Worm (Caenorhabditis elegans) whole organism, young adult: ENCODE measurements around the gene B0273.115.

Experiments used
- F33H1.4 ChIP-seq: fragments of 200-800 bp; sonication (Bioruptor generic); IDR thresholded peaks from 2 replicates; pipeline ENCODE4 v1.3.6; 2022; ENCODE audit warnings: missing genetic modification reagents, missing genetic modification characterization, missing compliant biosample characterization
- F37B4.10 ChIP-seq: fragments of 200-800 bp; sonication (Bioruptor generic); IDR thresholded peaks from 2 replicates; pipeline ENCODE4 v1.3.6; 2022; ENCODE audit warnings: missing genetic modification characterization, missing compliant biosample characterization
- akir-1 ChIP-seq: fragments of 200-800 bp; sonication (Bioruptor generic); optimal IDR thresholded peaks from 2 replicates; lab custom pipeline; 2018; ENCODE audit warnings: mild to moderate bottlenecking, missing genetic modification characterization, moderate library complexity, missing compliant biosample characterization
- ama-1 ChIP-seq, 3 experiments: fragments of 150-350 bp in 1 of 3; sonication (generic microtip) in 2 of 3; optimal IDR thresholded peaks; 2 replicates each; lab custom pipeline; 2014 to 2018; ENCODE audit warnings: missing biosample characterization in 2 of 3, missing genetic modification characterization in 2 of 3, missing genetic modification reagents in 2 of 3
- bed-2 ChIP-seq: fragments of 200-800 bp; sonication (Bioruptor generic); IDR thresholded peaks from 2 replicates; pipeline ENCODE4 v1.3.6; 2022; ENCODE audit warnings: missing genetic modification reagents, missing genetic modification characterization, missing compliant biosample characterization
- efl-1 ChIP-seq: fragments of 150-350 bp; optimal IDR thresholded peaks from 2 replicates; lab custom pipeline; 2014; ENCODE audit warnings: missing biosample characterization, missing genetic modification reagents, missing genetic modification characterization
- hsf-1 ChIP-seq: fragments of 200-800 bp; sonication (Bioruptor generic); IDR thresholded peaks from 2 replicates; pipeline ENCODE4 v1.3.6; 2022; ENCODE audit warnings: missing genetic modification reagents, missing genetic modification characterization, missing compliant biosample characterization
- madf-3 ChIP-seq: fragments of 200-800 bp; sonication (Bioruptor generic); IDR thresholded peaks from 2 replicates; pipeline ENCODE4 v1.3.6; 2022; ENCODE audit warnings: missing genetic modification reagents, missing genetic modification characterization, missing compliant biosample characterization
- madf-6 ChIP-seq: fragments of 200-800 bp; sonication (Bioruptor generic); IDR thresholded peaks from 2 replicates; pipeline ENCODE4 v1.3.6; 2022; ENCODE audit warnings: missing genetic modification reagents, missing genetic modification characterization, missing compliant biosample characterization
- somi-1 ChIP-seq: fragments of 200-800 bp; sonication (Bioruptor generic); optimal IDR thresholded peaks from 2 replicates; lab custom pipeline; 2018; ENCODE audit warnings: mild to moderate bottlenecking, missing genetic modification characterization, missing compliant biosample characterization
- sptf-2 ChIP-seq: fragments of 200-800 bp; sonication (Bioruptor generic); optimal IDR thresholded peaks from 2 replicates; lab custom pipeline; 2018; ENCODE audit warnings: mild to moderate bottlenecking, missing genetic modification characterization, missing compliant biosample characterization

DNA sequence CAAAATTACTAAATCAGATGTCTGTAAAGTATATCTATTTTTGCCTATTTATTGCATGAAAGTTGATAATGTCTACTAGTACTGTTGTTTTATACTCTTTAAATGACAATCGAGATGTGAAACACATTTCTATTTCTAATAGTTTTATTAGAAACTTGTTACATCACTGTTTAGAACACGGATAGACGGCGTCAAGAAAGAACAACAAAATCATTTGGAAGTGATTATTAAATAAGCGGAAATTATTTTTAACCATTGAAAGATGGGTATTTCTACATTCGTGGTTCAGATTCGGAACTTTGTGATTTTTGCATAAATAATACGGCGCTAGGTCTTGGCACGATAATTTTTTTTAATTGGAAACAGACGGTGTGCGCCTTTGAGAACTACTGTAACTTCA is 17.9 kb downstream of the B0273.115 start:
- TF ChIP-seq madf-6 (GFP tag; lab: Robert Waterston, UW) (peak; percentile 62), bed-2 (GFP tag; lab: Robert Waterston, UW) (no peak), ama-1 (optimal IDR thresholded peaks at IDR 0.05; lab: Kevin White, UChicago) (no peak), ama-1 (GFP tag; optimal IDR thresholded peaks at IDR 0.05; lab: Kevin White, UChicago) (peak in 1 of 2 experiments; percentile 64), F37B4.10 (no peak), sptf-2 (GFP tag; lab: Kevin White, UChicago) (no peak), madf-3 (GFP tag; lab: Robert Waterston, UW) (no peak), F33H1.4 (peak; percentile 55), efl-1 (GFP tag; lab: Kevin White, UChicago) (peak; percentile 26), somi-1 (GFP tag; lab: Kevin White, UChicago) (no peak), hsf-1 (GFP tag; lab: Robert Waterston, UW) (peak; percentile 25; the same call in 1 of the 2 replicates), akir-1 (GFP tag; lab: Kevin White, UChicago) (no peak)
